Fruit fly (Drosophila melanogaster): ENCODE results near the gene Kap3.
A peak's percentile ranks its signal among the peaks of the same experiment; 100 is the strongest.

Gene Kap3

dm6 chrX:11348829-11349228 is 8.9 kb upstream of the Kap3 start, which contains the start of gene CG1738:
CG1738 (plus strand) TSS chrX:11349049.
- TF ChIP-seq HLH106 (tag; optimal IDR thresholded peaks at IDR 0.05), result peak; percentile 37
- TF ChIP-seq Hr83 (GFP tag; optimal IDR thresholded peaks at IDR 0.05; ENCODE audit: poor library complexity, severe bottlenecking), result no peak
- TF ChIP-seq N (GFP tag; optimal IDR thresholded peaks at IDR 0.05), result no peak
- TF ChIP-seq rgr (GFP tag; optimal IDR thresholded peaks at IDR 0.05), result peak; percentile 8
- no peak for TF ChIP-seq Dfd (GFP tag; optimal IDR thresholded peaks at IDR 0.05)
- TF ChIP-seq foxo (GFP tag; optimal IDR thresholded peaks at IDR 0.05), result peak in 1 of 2 experiments; percentile 9
- TF ChIP-seq dsf (GFP tag; optimal IDR thresholded peaks at IDR 0.05; ENCODE audit: borderline replicate concordance), result no peak
- no peak for TF ChIP-seq Abd-B (GFP tag; optimal IDR thresholded peaks at IDR 0.05)
- TF ChIP-seq Sp1 (GFP tag; optimal IDR thresholded peaks at IDR 0.05), result peak; percentile 31
- TF ChIP-seq woc (GFP tag; optimal IDR thresholded peaks at IDR 0.05), result peak; percentile 63
- no peak for TF ChIP-seq CG32264 (GFP tag; optimal IDR thresholded peaks at IDR 0.05)
- TF ChIP-seq Vsx2 (GFP tag; optimal IDR thresholded peaks at IDR 0.05; ENCODE audit: partially characterized antibody), result no peak
- no peak for TF ChIP-seq sv (GFP tag; optimal IDR thresholded peaks at IDR 0.05)
- TF ChIP-seq OdsH (GFP tag; optimal IDR thresholded peaks at IDR 0.05), result no peak
- TF ChIP-seq sage (GFP tag; optimal IDR thresholded peaks at IDR 0.05), result no peak
- no peak for TF ChIP-seq jim (GFP tag; optimal IDR thresholded peaks at IDR 0.05)
- no peak for TF ChIP-seq pan (optimal IDR thresholded peaks at IDR 0.05)

dm6 chrX:11347809-11348208 is 7.9 kb upstream of the Kap3 start, which contains the start of the genes GCS1 and CG11756:
GCS1 (minus strand) TSS chrX:11348001.
CG11756 (plus strand) TSS chrX:11348120.
- TF ChIP-seq psq (GFP tag; optimal IDR thresholded peaks at IDR 0.05), result peak; percentile 2
- TF ChIP-seq Hnf4 (GFP tag; optimal IDR thresholded peaks at IDR 0.05), result no peak

- TF ChIP-seq h (GFP tag; optimal IDR thresholded peaks at IDR 0.05), result no peak
- TF ChIP-seq Jra (GFP tag; optimal IDR thresholded peaks at IDR 0.05), result no peak
- TF ChIP-seq tai (GFP tag; optimal IDR thresholded peaks at IDR 0.05), result no peak
- no peak for TF ChIP-seq jim (GFP tag; optimal IDR thresholded peaks at IDR 0.05)
- TF ChIP-seq pan (optimal IDR thresholded peaks at IDR 0.05), result no peak
- TF ChIP-seq N (GFP tag; optimal IDR thresholded peaks at IDR 0.05), result no peak
- no peak for TF ChIP-seq dl (GFP tag; optimal IDR thresholded peaks at IDR 0.05; ENCODE audit: insufficient read depth in 1 of 2, partially characterized antibody in 2 of 2)
- no peak for TF ChIP-seq woc (GFP tag; optimal IDR thresholded peaks at IDR 0.05)
- no peak for TF ChIP-seq Hr83 (GFP tag; optimal IDR thresholded peaks at IDR 0.05; ENCODE audit: poor library complexity, severe bottlenecking)
- TF ChIP-seq CG32264 (GFP tag; optimal IDR thresholded peaks at IDR 0.05), result no peak
- no peak for TF ChIP-seq CrebA (GFP tag; optimal IDR thresholded peaks at IDR 0.05; ENCODE audit: borderline replicate concordance)
- no peak for TF ChIP-seq Dif (GFP tag; optimal IDR thresholded peaks at IDR 0.05; ENCODE audit: partially characterized antibody)
Measured at dm6 chrX:11342771-11343170, 2.9 kb upstream of the Kap3 start.

- TF ChIP-seq Hr78 (GFP tag; optimal IDR thresholded peaks at IDR 0.05), result no peak
- no peak for TF ChIP-seq dl (GFP tag; optimal IDR thresholded peaks at IDR 0.05; ENCODE audit: insufficient read depth in 1 of 2, partially characterized antibody in 2 of 2)
- TF ChIP-seq br (GFP tag; optimal IDR thresholded peaks at IDR 0.05), result no peak
- TF ChIP-seq Dif (GFP tag; optimal IDR thresholded peaks at IDR 0.05; ENCODE audit: partially characterized antibody), result no peak
- no peak for TF ChIP-seq dsf (GFP tag; optimal IDR thresholded peaks at IDR 0.05; ENCODE audit: borderline replicate concordance)
- TF ChIP-seq dmrt93B (GFP tag; optimal IDR thresholded peaks at IDR 0.05), result no peak
- peak; percentile 3 for TF ChIP-seq HLH106 (tag; optimal IDR thresholded peaks at IDR 0.05)
- no peak for TF ChIP-seq Mio (GFP tag; optimal IDR thresholded peaks at IDR 0.05)
- TF ChIP-seq N (GFP tag; optimal IDR thresholded peaks at IDR 0.05), result no peak
- TF ChIP-seq fru (GFP tag; optimal IDR thresholded peaks at IDR 0.05), result no peak
- TF ChIP-seq brk (GFP tag; optimal IDR thresholded peaks at IDR 0.05), result no peak
- TF ChIP-seq h (GFP tag; optimal IDR thresholded peaks at IDR 0.05), result no peak
- TF ChIP-seq psq (GFP tag; optimal IDR thresholded peaks at IDR 0.05), result no peak
- no peak for TF ChIP-seq Rel (GFP tag; optimal IDR thresholded peaks at IDR 0.05)
- no peak for TF ChIP-seq Rel (tag; optimal IDR thresholded peaks at IDR 0.05)
- TF ChIP-seq foxo (GFP tag; optimal IDR thresholded peaks at IDR 0.05), result peak in 1 of 2 experiments; percentile 26
- no peak for TF ChIP-seq sage (GFP tag; optimal IDR thresholded peaks at IDR 0.05)
Measured at dm6 chrX:11342168-11342567, 2.3 kb upstream of the Kap3 start.
